Worm (Caenorhabditis elegans) whole organism, L4/young adult: ENCODE data around the gene R102.1.

Experiments
- W03F9.2 ChIP-seq: fragments of 150-350 bp; optimal IDR thresholded peaks from 2 replicates; lab custom pipeline; 2014; ENCODE audit warnings: missing biosample characterization, missing genetic modification characterization
- him-1 ChIP-seq: sonication (generic microtip); optimal IDR thresholded peaks from 2 replicates; lab custom pipeline; 2016; ENCODE audit warnings: missing genotype, missing genetic modification reagents, missing genetic modification characterization, missing compliant biosample characterization

ce11 chrIV:10685758-10686157 lies at the start of gene R102.1, which contains the start of gene K08C7.6:
- TF ChIP-seq him-1 (tag; lab: Kevin White, UChicago) (no peak), W03F9.2 (tag; lab: Kevin White, UChicago) (no peak)
